Worm (Caenorhabditis elegans) whole organism, L4 larva: ENCODE results near the gene nhr-239.

Experiments
- F10B5.3 ChIP-seq: sonication (generic microtip); optimal IDR thresholded peaks from 2 replicates; lab custom pipeline; 2016; ENCODE audit warnings: mild to moderate bottlenecking, missing genetic modification characterization, missing compliant biosample characterization
- R02D3.7 ChIP-seq: fragments of 150-350 bp; sonication (generic microtip); optimal IDR thresholded peaks from 3 replicates; lab custom pipeline; 2014; ENCODE audit warnings: missing biosample characterization, missing genetic modification characterization
- T26A8.4 ChIP-seq: fragments of 200-800 bp; sonication (Bioruptor generic); IDR thresholded peaks from 2 replicates; pipeline ENCODE4 v1.3.6; 2022; ENCODE audit warnings: missing genetic modification characterization, missing compliant biosample characterization
- Y105C5A.15 ChIP-seq: fragments of 200-800 bp; sonication (Bioruptor generic); IDR thresholded peaks from 2 replicates; pipeline ENCODE4 v1.3.6; 2022; ENCODE audit warnings: missing genetic modification characterization, missing compliant biosample characterization
- Y48G9A.11 ChIP-seq: fragments of 200-800 bp; sonication (Bioruptor generic); IDR thresholded peaks from 2 replicates; pipeline ENCODE4 v1.3.6; 2022; ENCODE audit warnings: missing genetic modification reagents, missing genetic modification characterization, missing compliant biosample characterization
- Y5F2A.4 ChIP-seq: fragments of 200-800 bp; sonication (Bioruptor generic); optimal IDR thresholded peaks from 2 replicates; lab custom pipeline; 2018; ENCODE audit warnings: mild to moderate bottlenecking, missing genetic modification characterization, missing compliant biosample characterization
- Y75B8A.6 ChIP-seq: fragments of 200-800 bp; sonication (Bioruptor generic); IDR thresholded peaks from 2 replicates; pipeline ENCODE4 v1.3.6; 2022; ENCODE audit warnings: missing genetic modification reagents, missing genetic modification characterization, missing compliant biosample characterization
- ZK337.2 ChIP-seq: fragments of 200-800 bp; sonication (Bioruptor generic); IDR thresholded peaks from 2 replicates; pipeline ENCODE4 v1.3.6; 2022; ENCODE audit warnings: missing genetic modification reagents, missing genetic modification characterization, missing compliant biosample characterization
- ZK546.5 ChIP-seq, 2 experiments: sonication (generic microtip); optimal IDR thresholded peaks; 2 replicates each; lab custom pipeline; 2017; ENCODE audit warnings: missing biosample characterization in 2 of 2, missing genetic modification characterization in 2 of 2
- ama-1 ChIP-seq: fragments of 150-350 bp; optimal IDR thresholded peaks from 2 replicates; lab custom pipeline; 2014; ENCODE audit warnings: inconsistent platforms, mixed read lengths
- attf-4 ChIP-seq: sonication (generic microtip); optimal IDR thresholded peaks from 3 replicates; lab custom pipeline; 2017; ENCODE audit warnings: missing biosample characterization, missing genetic modification characterization
- ceh-32 ChIP-seq: sonication (generic microtip); optimal IDR thresholded peaks from 2 replicates; lab custom pipeline; 2016; ENCODE audit warnings: mild to moderate bottlenecking, missing genetic modification characterization, missing compliant biosample characterization; ENCODE audit not compliant: poor library complexity
- ceh-44 ChIP-seq: fragments of 200-800 bp; sonication (Bioruptor generic); IDR thresholded peaks from 2 replicates; pipeline ENCODE4 v1.3.6; 2022; ENCODE audit warnings: missing genetic modification reagents, missing genetic modification characterization, missing compliant biosample characterization
- ces-1 ChIP-seq: fragments of 150-350 bp; sonication (generic microtip); optimal IDR thresholded peaks from 4 replicates; lab custom pipeline; 2014; ENCODE audit warnings: missing biosample characterization, missing genetic modification reagents, missing genetic modification characterization
- cey-2 ChIP-seq: sonication (generic microtip); optimal IDR thresholded peaks from 3 replicates; lab custom pipeline; 2017; ENCODE audit warnings: missing genetic modification characterization, mild to moderate bottlenecking, missing compliant biosample characterization, antibody characterized with exemption, borderline replicate concordance; ENCODE audit not compliant: insufficient read depth
- ctbp-1 ChIP-seq: fragments of 200-800 bp; sonication (Bioruptor generic); IDR thresholded peaks from 2 replicates; pipeline ENCODE4 v1.3.6; 2022; ENCODE audit warnings: missing genetic modification reagents, missing genetic modification characterization, missing compliant biosample characterization
- daf-16 ChIP-seq, 3 experiments: sonication (generic microtip); optimal IDR thresholded peaks; 2 replicates each; lab custom pipeline; 2016 to 2017; ENCODE audit warnings: missing genetic modification characterization in 3 of 3, missing genetic modification reagents in 3 of 3, mild to moderate bottlenecking in 2 of 3, missing compliant biosample characterization in 2 of 3, missing biosample characterization in 1 of 3, moderate library complexity in 1 of 3
- dmd-6 ChIP-seq: fragments of 200-800 bp; sonication (Bioruptor generic); IDR thresholded peaks from 2 replicates; pipeline ENCODE4 v1.3.6; 2022; ENCODE audit warnings: missing genetic modification reagents, missing genetic modification characterization, missing compliant biosample characterization
- dmd-8 ChIP-seq: fragments of 200-800 bp; sonication (Bioruptor generic); IDR thresholded peaks from 2 replicates; pipeline ENCODE4 v1.3.6; 2022; ENCODE audit warnings: missing genetic modification characterization, missing compliant biosample characterization
- dmd-9 ChIP-seq: fragments of 200-800 bp; sonication (Bioruptor generic); IDR thresholded peaks from 2 replicates; pipeline ENCODE4 v1.3.6; 2022; ENCODE audit warnings: missing genetic modification reagents, missing genetic modification characterization, missing compliant biosample characterization
- dve-1 ChIP-seq: sonication (generic microtip); optimal IDR thresholded peaks from 2 replicates; lab custom pipeline; 2017; ENCODE audit warnings: antibody characterized with exemption, mild to moderate bottlenecking, missing genetic modification characterization, missing compliant biosample characterization; ENCODE audit not compliant: insufficient read depth
- hif-1 ChIP-seq, 2 experiments: sonication (generic microtip); optimal IDR thresholded peaks; 2 replicates each; lab custom pipeline; 2016 to 2017; ENCODE audit warnings: missing compliant biosample characterization in 2 of 2, missing genetic modification characterization in 2 of 2, missing genetic modification reagents in 2 of 2, missing genotype in 2 of 2, mild to moderate bottlenecking in 1 of 2
- hlh-11 ChIP-seq: fragments of 200-800 bp; sonication (Bioruptor generic); optimal IDR thresholded peaks from 2 replicates; lab custom pipeline; 2018; ENCODE audit warnings: mild to moderate bottlenecking, missing genetic modification characterization, missing compliant biosample characterization
- hlh-30 ChIP-seq: sonication (generic microtip); optimal IDR thresholded peaks from 2 replicates; lab custom pipeline; 2017; ENCODE audit warnings: antibody characterized with exemption, mild to moderate bottlenecking, missing genetic modification characterization, missing compliant biosample characterization; ENCODE audit not compliant: insufficient read depth
- lin-1 ChIP-seq: fragments of 200-800 bp; sonication (Bioruptor generic); IDR thresholded peaks from 2 replicates; pipeline ENCODE4 v1.3.6; 2022; ENCODE audit warnings: missing genetic modification reagents, missing genetic modification characterization, missing compliant biosample characterization
- lin-38 ChIP-seq: fragments of 200-800 bp; sonication (Bioruptor generic); IDR thresholded peaks from 2 replicates; pipeline ENCODE4 v1.3.6; 2022; ENCODE audit warnings: missing genetic modification reagents, missing genetic modification characterization, missing compliant biosample characterization
- madf-5 ChIP-seq, 2 experiments: fragments of 200-800 bp; sonication (Bioruptor generic); IDR thresholded peaks; 2 replicates each; pipeline ENCODE4 v1.3.6; 2022; ENCODE audit warnings: missing compliant biosample characterization in 2 of 2, missing genetic modification characterization in 2 of 2
- madf-9 ChIP-seq: fragments of 200-800 bp; sonication (Bioruptor generic); conservative IDR thresholded peaks from 2 replicates; pipeline ENCODE4 v1.3.6; 2022; ENCODE audit warnings: missing genetic modification reagents, missing genetic modification characterization, missing compliant biosample characterization
- mes-2 ChIP-seq: sonication (generic microtip); optimal IDR thresholded peaks from 2 replicates; lab custom pipeline; 2016; ENCODE audit warnings: missing genotype, mild to moderate bottlenecking, missing genetic modification characterization, missing compliant biosample characterization; ENCODE audit not compliant: poor library complexity, severe bottlenecking
- mxl-2 ChIP-seq: fragments of 200-800 bp; sonication (Bioruptor generic); conservative IDR thresholded peaks from 2 replicates; pipeline ENCODE4 v1.3.6; 2022; ENCODE audit warnings: missing genetic modification reagents, missing genetic modification characterization, missing compliant biosample characterization
- mxl-3 ChIP-seq: fragments of 200-800 bp; sonication (Bioruptor generic); optimal IDR thresholded peaks from 2 replicates; lab custom pipeline; 2018; ENCODE audit warnings: mild to moderate bottlenecking, missing genetic modification characterization, missing compliant biosample characterization
- nhr-237 ChIP-seq: sonication (generic microtip); optimal IDR thresholded peaks from 2 replicates; lab custom pipeline; 2017; ENCODE audit warnings: missing biosample characterization, missing genetic modification characterization
- nhr-28 ChIP-seq: fragments of 150-350 bp; optimal IDR thresholded peaks from 2 replicates; lab custom pipeline; 2014; ENCODE audit warnings: missing biosample characterization, missing genetic modification characterization
- nhr-41 ChIP-seq: fragments of 200-800 bp; sonication (Bioruptor generic); IDR thresholded peaks from 2 replicates; pipeline ENCODE4 v1.3.6; 2022; ENCODE audit warnings: missing genetic modification reagents, missing genetic modification characterization, missing compliant biosample characterization
- nhr-6 ChIP-seq: fragments of 150-350 bp; optimal IDR thresholded peaks from 2 replicates; lab custom pipeline; 2014; ENCODE audit warnings: missing biosample characterization, missing genetic modification characterization
- pha-4 ChIP-seq, 2 experiments: fragments of 150-350 bp in 1 of 2; fragments of 200-800 bp in 1 of 2; sonication (Bioruptor generic) in 1 of 2; IDR thresholded peaks in 1 of 2; optimal IDR thresholded peaks in 1 of 2; 2 replicates each; pipeline versions ENCODE4 v1.3.6 to Lab custom; 2014 to 2022; ENCODE audit warnings: missing genetic modification characterization in 2 of 2, missing genetic modification reagents in 2 of 2, missing biosample characterization in 1 of 2, missing compliant biosample characterization in 1 of 2
- php-3 ChIP-seq: fragments of 200-800 bp; sonication (Bioruptor generic); IDR thresholded peaks from 2 replicates; pipeline ENCODE4 v1.3.6; 2022; ENCODE audit warnings: missing genetic modification reagents, missing genetic modification characterization, missing compliant biosample characterization
- pqm-1 ChIP-seq: sonication (generic microtip); optimal IDR thresholded peaks from 2 replicates; lab custom pipeline; 2017; ENCODE audit warnings: missing biosample characterization, missing genetic modification characterization
- sdz-12 ChIP-seq: fragments of 200-800 bp; sonication (Bioruptor generic); optimal IDR thresholded peaks from 2 replicates; lab custom pipeline; 2018; ENCODE audit warnings: mild to moderate bottlenecking, missing genetic modification characterization, missing compliant biosample characterization
- set-16 ChIP-seq: fragments of 200-800 bp; sonication (Bioruptor generic); IDR thresholded peaks from 2 replicates; pipeline ENCODE4 v1.3.6; 2022; ENCODE audit warnings: missing genetic modification reagents, missing genetic modification characterization, missing compliant biosample characterization
- spr-1 ChIP-seq: sonication (generic microtip); optimal IDR thresholded peaks from 2 replicates; lab custom pipeline; 2016; ENCODE audit warnings: mild to moderate bottlenecking, missing genetic modification characterization, missing compliant biosample characterization
- spr-3 ChIP-seq: fragments of 200-800 bp; sonication (Bioruptor generic); optimal IDR thresholded peaks from 2 replicates; lab custom pipeline; 2018; ENCODE audit warnings: mild to moderate bottlenecking, missing genetic modification characterization, missing compliant biosample characterization
- tra-1 ChIP-seq: fragments of 200-800 bp; sonication (Bioruptor generic); IDR thresholded peaks from 2 replicates; pipeline ENCODE4 v1.3.6; 2022; ENCODE audit warnings: missing genetic modification reagents, missing genetic modification characterization, missing compliant biosample characterization
- vab-7 ChIP-seq: fragments of 200-800 bp; sonication (Bioruptor generic); IDR thresholded peaks from 2 replicates; pipeline ENCODE4 v1.3.6; 2022; ENCODE audit warnings: missing genetic modification reagents, missing genetic modification characterization, missing compliant biosample characterization
- zip-11 ChIP-seq: fragments of 200-800 bp; sonication (Bioruptor generic); IDR thresholded peaks from 2 replicates; pipeline ENCODE4 v1.3.6; 2022; ENCODE audit warnings: missing genetic modification characterization, missing compliant biosample characterization
- zip-2 ChIP-seq: fragments of 150-350 bp; optimal IDR thresholded peaks from 2 replicates; lab custom pipeline; 2014; ENCODE audit warnings: missing biosample characterization, missing genetic modification characterization
- ztf-11 ChIP-seq: fragments of 150-350 bp; optimal IDR thresholded peaks from 2 replicates; lab custom pipeline; 2014; ENCODE audit warnings: missing biosample characterization, missing genetic modification characterization
- ztf-7 ChIP-seq: fragments of 150-350 bp; optimal IDR thresholded peaks from 2 replicates; lab custom pipeline; 2014; ENCODE audit warnings: missing biosample characterization, missing genetic modification characterization

nhr-239 gene

ce11 chrIII:2586193-2586592 is 24.7 kb downstream of the nhr-239 start, which contains the start of gene gpa-17:
Gene gpa-17, plus strand, starts transcription at chrIII:2586555.
- peak; percentile 47 for TF ChIP-seq hlh-11 (tag; lab: Kevin White, UChicago)
- TF ChIP-seq nhr-28, result peak; percentile 73
- no peak for TF ChIP-seq dmd-9 (GFP tag; lab: Robert Waterston, UW)
- TF ChIP-seq Y75B8A.6 (GFP tag; lab: Robert Waterston, UW), result no peak
- TF ChIP-seq dve-1 (tag; lab: Kevin White, UChicago), result peak; percentile 37
- TF ChIP-seq ZK546.5 (tag; optimal IDR thresholded peaks at IDR 0.05; lab: Kevin White, UChicago), result no peak
- peak; percentile 8 for TF ChIP-seq nhr-6
- TF ChIP-seq Y105C5A.15 (GFP tag; lab: Robert Waterston, UW), result no peak
- no peak for TF ChIP-seq spr-1
- no peak for TF ChIP-seq attf-4 (tag; lab: Kevin White, UChicago)
- TF ChIP-seq nhr-237, result no peak
- no peak for TF ChIP-seq lin-1 (GFP tag; lab: Robert Waterston, UW)
- no peak for TF ChIP-seq madf-5 (GFP tag; IDR thresholded peaks at IDR 0.05; lab: Robert Waterston, UW)
- TF ChIP-seq pqm-1 (tag; lab: Kevin White, UChicago), result peak; percentile 73
- TF ChIP-seq dmd-6 (GFP tag; lab: Robert Waterston, UW), result peak; percentile 40; the same call in 1 of the 2 replicates
- TF ChIP-seq zip-11 (GFP tag; lab: Robert Waterston, UW), result no peak
- no peak for TF ChIP-seq hif-1 (tag; optimal IDR thresholded peaks at IDR 0.05; lab: Kevin White, UChicago)
- no peak for TF ChIP-seq daf-16 (GFP tag; optimal IDR thresholded peaks at IDR 0.05; lab: Kevin White, UChicago)
- peak; percentile 56 for TF ChIP-seq daf-16 (tag; optimal IDR thresholded peaks at IDR 0.05; lab: Kevin White, UChicago)
- TF ChIP-seq mes-2, result peak; percentile 15
- TF ChIP-seq Y5F2A.4 (GFP tag; lab: Kevin White, UChicago), result no peak
- no peak for TF ChIP-seq T26A8.4
- TF ChIP-seq php-3 (GFP tag; lab: Robert Waterston, UW), result peak; percentile 32; the same call in 1 of the 2 replicates

- peak; percentile 84 for TF ChIP-seq ces-1
- TF ChIP-seq ceh-44 (GFP tag; lab: Robert Waterston, UW), result no peak
- TF ChIP-seq nhr-6, result peak; percentile 92
- no peak for TF ChIP-seq R02D3.7 (tag; lab: Kevin White, UChicago)
- TF ChIP-seq sdz-12 (GFP tag; lab: Kevin White, UChicago), result no peak
- peak; percentile 38; the same call in 1 of the 2 replicates for TF ChIP-seq Y48G9A.11 (GFP tag; lab: Robert Waterston, UW)
- TF ChIP-seq cey-2 (tag; lab: Kevin White, UChicago), result no peak
- peak; percentile 69 for TF ChIP-seq madf-9 (GFP tag; lab: Robert Waterston, UW)
- TF ChIP-seq vab-7, result peak; percentile 51; the same call in 1 of the 2 replicates
- peak in 1 of 2 experiments; percentile 59 for TF ChIP-seq hif-1 (tag; optimal IDR thresholded peaks at IDR 0.05; lab: Kevin White, UChicago)
- TF ChIP-seq ceh-32 (tag; lab: Kevin White, UChicago), result peak; percentile 47
- no peak for TF ChIP-seq dmd-8 (GFP tag; lab: Robert Waterston, UW)
- peak; percentile 69 for TF ChIP-seq ama-1 (lab: Kevin White, UChicago)
- no peak for TF ChIP-seq mxl-3
- no peak for TF ChIP-seq ztf-11
- TF ChIP-seq Y5F2A.4 (GFP tag; lab: Kevin White, UChicago), result peak; percentile 50
- no peak; the same call in 1 of the 2 replicates for TF ChIP-seq tra-1 (GFP tag; lab: Robert Waterston, UW)
- TF ChIP-seq ZK337.2 (GFP tag; lab: Robert Waterston, UW), result no peak
- TF ChIP-seq nhr-41 (GFP tag; lab: Robert Waterston, UW), result no peak
- peak; percentile 79 for TF ChIP-seq hlh-30 (tag; lab: Kevin White, UChicago)
- TF ChIP-seq lin-38 (GFP tag; lab: Robert Waterston, UW), result peak; percentile 92
- TF ChIP-seq ctbp-1, result peak; percentile 95
- peak; percentile 84 for TF ChIP-seq pha-4 (GFP tag; IDR thresholded peaks at IDR 0.05; lab: Robert Waterston, UW)
- peak; percentile 86 for TF ChIP-seq pha-4 (tag; optimal IDR thresholded peaks at IDR 0.05; lab: Kevin White, UChicago)
- TF ChIP-seq zip-2 (tag; lab: Kevin White, UChicago), result peak; percentile 28
- no peak for TF ChIP-seq mxl-2 (GFP tag; lab: Robert Waterston, UW)
- peak; percentile 83 for TF ChIP-seq ztf-7
- TF ChIP-seq F10B5.3 (tag; lab: Kevin White, UChicago), result peak; percentile 80
- peak; percentile 72 for TF ChIP-seq spr-3 (GFP tag; lab: Kevin White, UChicago)
- TF ChIP-seq set-16 (GFP tag; lab: Robert Waterston, UW), result peak; percentile 57
Observed at ce11 chrIII:2596984-2597454, 35.5 kb downstream of the nhr-239 start, which contains the start of gene apb-1. Gene apb-1, minus strand, starts transcription at chrIII:2597034.
